Worm (Caenorhabditis elegans) whole organism, L2 larva: Measurements from ENCODE around the gene nhr-110.

Source experiments
- F13H6.1 ChIP-seq: sonication (generic microtip); optimal IDR thresholded peaks from 2 replicates; lab custom pipeline; 2016; ENCODE audit warnings: missing genetic modification characterization, missing compliant biosample characterization
- ama-1 ChIP-seq: fragments of 150-350 bp; optimal IDR thresholded peaks from 2 replicates; lab custom pipeline; 2018; ENCODE audit warnings: inconsistent platforms
- elt-3 ChIP-seq: sonication (generic microtip); optimal IDR thresholded peaks from 2 replicates; lab custom pipeline; 2017; ENCODE audit warnings: missing biosample characterization, missing genetic modification characterization
- gmeb-1 ChIP-seq: fragments of 150-350 bp; optimal IDR thresholded peaks from 2 replicates; lab custom pipeline; 2014; ENCODE audit warnings: missing biosample characterization, missing genetic modification characterization
- skn-1 ChIP-seq: sonication (generic microtip); optimal IDR thresholded peaks from 2 replicates; lab custom pipeline; 2017; ENCODE audit warnings: missing biosample characterization, missing genetic modification characterization
- unc-55 ChIP-seq: fragments of 150-350 bp; sonication (generic microtip); optimal IDR thresholded peaks from 3 replicates; lab custom pipeline; 2014; ENCODE audit warnings: missing biosample characterization, missing genetic modification reagents, missing genetic modification characterization
- unc-62 ChIP-seq: fragments of 150-350 bp; optimal IDR thresholded peaks from 2 replicates; lab custom pipeline; 2014; ENCODE audit warnings: missing biosample characterization, missing genetic modification reagents, missing genetic modification characterization
- ztf-1 ChIP-seq: fragments of 200-800 bp; sonication (Bioruptor generic); conservative IDR thresholded peaks from 2 replicates; pipeline ENCODE4 v1.3.6; 2022; ENCODE audit warnings: missing genetic modification characterization, missing compliant biosample characterization

ce11 chrV:1594554-1595092 is 29.6 kb downstream of the nhr-110 start:
- TF ChIP-seq gmeb-1 (tag; lab: Kevin White, UChicago) (no peak), unc-62 (GFP tag; lab: Kevin White, UChicago) (no peak), ztf-1 (GFP tag; lab: Robert Waterston, UW) (no peak), elt-3 (tag; lab: Kevin White, UChicago) (no peak), ama-1 (lab: Kevin White, UChicago) (no peak), skn-1 (tag; lab: Kevin White, UChicago) (no peak), unc-55 (GFP tag; lab: Kevin White, UChicago) (no peak), F13H6.1 (tag; lab: Kevin White, UChicago) (no peak)
